Fruit fly (Drosophila melanogaster) whole organism, wandering third instar larva: ENCODE results near the gene CG10466.

Experiments used
- Abd-B ChIP-seq: fragments of >200 bp; optimal IDR thresholded peaks from 2 replicates; lab custom pipeline; 2017; ENCODE audit warnings: missing biosample characterization, missing genetic modification characterization
- Dif ChIP-seq: fragments of 200-275, 200-300 bp; sonication (Bioruptor generic); optimal IDR thresholded peaks from 2 replicates; lab custom pipeline; 2018; ENCODE audit warnings: missing biosample characterization, missing genetic modification characterization; ENCODE audit not compliant: partially characterized antibody
- Hnf4 ChIP-seq: fragments of 200-800 bp; sonication (Bioruptor generic); optimal IDR thresholded peaks from 2 replicates; lab custom pipeline; 2016; ENCODE audit warnings: missing biosample characterization, mild to moderate bottlenecking, missing genetic modification characterization
- Jra ChIP-seq: sonication (Bioruptor generic); optimal IDR thresholded peaks from 2 replicates; lab custom pipeline; 2016; ENCODE audit warnings: missing biosample characterization, missing genetic modification characterization
- Mio ChIP-seq: sonication (Bioruptor generic); optimal IDR thresholded peaks from 2 replicates; lab custom pipeline; 2016; ENCODE audit warnings: missing biosample characterization, missing genetic modification characterization
- Rel ChIP-seq, 2 experiments: fragments of 200-800 bp; sonication (Bioruptor generic) in 1 of 2; optimal IDR thresholded peaks; 2 replicates in 1 of 2; 3 replicates in 1 of 2; lab custom pipeline; 2016 to 2019; ENCODE audit warnings: mild to moderate bottlenecking in 2 of 2, missing biosample characterization in 2 of 2, missing genetic modification characterization in 2 of 2, moderate library complexity in 1 of 2
- dl ChIP-seq, 2 experiments: fragments of 175-275, 200-275 bp in 1 of 2; fragments of 200-275 bp in 1 of 2; sonication (Bioruptor generic); optimal IDR thresholded peaks; lab custom pipeline; 2018; ENCODE audit warnings: mild to moderate bottlenecking in 2 of 2, missing biosample characterization in 2 of 2, missing genetic modification characterization in 2 of 2, moderate library complexity in 2 of 2; ENCODE audit not compliant: partially characterized antibody in 2 of 2, insufficient read depth in 1 of 2
- h ChIP-seq: fragments of 200-800 bp; sonication (Bioruptor generic); optimal IDR thresholded peaks from 3 replicates; lab custom pipeline; 2016; ENCODE audit warnings: missing biosample characterization, mild to moderate bottlenecking, missing genetic modification characterization
- psq ChIP-seq: fragments of 200-800 bp; sonication (Bioruptor generic); optimal IDR thresholded peaks from 3 replicates; lab custom pipeline; 2017; ENCODE audit warnings: missing biosample characterization, mild to moderate bottlenecking, missing genetic modification characterization, moderate library complexity
- usp ChIP-seq: fragments of >200 bp; optimal IDR thresholded peaks from 2 replicates; lab custom pipeline; 2017; ENCODE audit warnings: missing biosample characterization, missing genetic modification characterization

dm6 chr2L:19774278-19774677 is 17.6 kb upstream of the CG10466 start:
- TF ChIP-seq h (no peak), usp (GFP tag; lab: Kevin White, UChicago) (no peak), psq (GFP tag; lab: Kevin White, UChicago) (no peak), Mio (no peak), Rel (GFP tag; optimal IDR thresholded peaks at IDR 0.05; lab: Kevin White, UChicago) (no peak), Rel (tag; optimal IDR thresholded peaks at IDR 0.05; lab: Kevin White, UChicago) (no peak), Jra (GFP tag; lab: Kevin White, UChicago) (no peak), Abd-B (GFP tag; lab: Kevin White, UChicago) (no peak), Hnf4 (GFP tag; lab: Kevin White, UChicago) (no peak), dl (GFP tag; optimal IDR thresholded peaks at IDR 0.05; lab: Kevin White, UChicago; ENCODE audit: insufficient read depth in 1 of 2, partially characterized antibody in 2 of 2) (no peak), Dif (GFP tag; lab: Kevin White, UChicago) (no peak)
